Worm (Caenorhabditis elegans): ENCODE data around the gene fbxa-37.

ce11 chrIII:1308887-1309286 is 24.1 kb downstream of the fbxa-37 start, which contains the start of gene Y82E9BL.12:
- TF ChIP-seq elt-3 (tag; optimal IDR thresholded peaks at IDR 0.05) (no peak), ztf-11 (tag; optimal IDR thresholded peaks at IDR 0.05) (no peak), blmp-1 (tag; optimal IDR thresholded peaks at IDR 0.05) (no peak), unc-39 (tag; optimal IDR thresholded peaks at IDR 0.05) (no peak), ces-1 (GFP tag; optimal IDR thresholded peaks at IDR 0.05) (no peak), zip-8 (tag; optimal IDR thresholded peaks at IDR 0.05) (no peak), nhr-28 (tag; optimal IDR thresholded peaks at IDR 0.05) (no peak), flh-1 (GFP tag; optimal IDR thresholded peaks at IDR 0.05) (no peak), lsy-2 (tag; optimal IDR thresholded peaks at IDR 0.05) (no peak)

All from whole organism, mixed stage, embryonic.